Fruit fly (Drosophila melanogaster) whole organism, embryonic: ENCODE data around the gene drpr.

Experiments used
- Aef1 ChIP-seq: fragments of 200-800 bp; sonication (Bioruptor generic); IDR thresholded peaks from 3 replicates; pipeline ENCODE4 v1.3.6; 2022; ENCODE audit warnings: missing biosample characterization, missing genetic modification characterization
- CG10366 ChIP-seq: fragments of 200-800 bp; sonication (Bioruptor generic); IDR thresholded peaks from 2 replicates; pipeline ENCODE4 v1.3.6; 2022; ENCODE audit warnings: missing biosample characterization, missing genetic modification characterization
- CG11247 ChIP-seq: fragments of 200-800 bp; sonication (Bioruptor generic); IDR thresholded peaks from 2 replicates; pipeline ENCODE4 v1.3.6; 2022; ENCODE audit warnings: missing biosample characterization, missing genetic modification characterization
- CG11560 ChIP-seq: fragments of 200-800 bp; sonication (Bioruptor generic); IDR thresholded peaks from 3 replicates; pipeline ENCODE4 v1.3.6; 2022; ENCODE audit warnings: missing biosample characterization, missing genetic modification characterization
- CG13296 ChIP-seq: fragments of 200-800 bp; sonication (Bioruptor generic); optimal IDR thresholded peaks from 3 replicates; lab custom pipeline; 2018; ENCODE audit warnings: missing biosample characterization, mild to moderate bottlenecking, missing genetic modification characterization
- CG13624 ChIP-seq: fragments of 200-800 bp; sonication (Bioruptor generic); optimal IDR thresholded peaks from 2 replicates; lab custom pipeline; 2016; ENCODE audit warnings: missing biosample characterization, missing genetic modification characterization
- CG1529 ChIP-seq: fragments of 200-800 bp; sonication (Bioruptor generic); optimal IDR thresholded peaks from 3 replicates; lab custom pipeline; 2018; ENCODE audit warnings: missing biosample characterization, missing genetic modification characterization
- CG15514 ChIP-seq: fragments of 200-800 bp; sonication (Bioruptor generic); optimal IDR thresholded peaks from 3 replicates; lab custom pipeline; 2017; ENCODE audit warnings: missing biosample characterization, missing genetic modification characterization, mild to moderate bottlenecking, moderate library complexity, missing genetic modification reagents
- CG15601 ChIP-seq: fragments of 200-800 bp; sonication (Bioruptor generic); optimal IDR thresholded peaks from 3 replicates; lab custom pipeline; 2019; ENCODE audit warnings: missing biosample characterization, mild to moderate bottlenecking, missing genetic modification characterization, moderate library complexity
- CG15696 ChIP-seq: fragments of 200-800 bp; sonication (Bioruptor generic); optimal IDR thresholded peaks from 2 replicates; lab custom pipeline; 2019; ENCODE audit warnings: missing biosample characterization, mild to moderate bottlenecking, missing genetic modification characterization, moderate library complexity
- CG1603 ChIP-seq: fragments of 200-800 bp; sonication (Bioruptor generic); optimal IDR thresholded peaks from 2 replicates; lab custom pipeline; 2019; ENCODE audit warnings: missing biosample characterization, mild to moderate bottlenecking, missing genetic modification characterization, moderate library complexity
- CG1647 ChIP-seq: fragments of 200-800 bp; sonication (Bioruptor generic); optimal IDR thresholded peaks from 3 replicates; lab custom pipeline; 2016; ENCODE audit warnings: missing biosample characterization, missing genetic modification characterization
- CG16779 ChIP-seq: fragments of 200-800 bp; sonication (Bioruptor generic); IDR thresholded peaks from 2 replicates; pipeline ENCODE4 v1.3.6; 2022; ENCODE audit warnings: missing biosample characterization, missing genetic modification characterization
- CG17912 ChIP-seq: fragments of 200-800 bp; sonication (Bioruptor generic); optimal IDR thresholded peaks from 2 replicates; lab custom pipeline; 2018; ENCODE audit warnings: missing biosample characterization, mild to moderate bottlenecking, missing genetic modification characterization
- CG18476 ChIP-seq: fragments of 200-800 bp; sonication (Bioruptor generic); optimal IDR thresholded peaks from 2 replicates; lab custom pipeline; 2016; ENCODE audit warnings: missing biosample characterization, mild to moderate bottlenecking, missing genetic modification characterization
- CG3281 ChIP-seq: fragments of 200-800 bp; sonication (Bioruptor generic); optimal IDR thresholded peaks from 3 replicates; lab custom pipeline; 2017; ENCODE audit warnings: missing biosample characterization, mild to moderate bottlenecking, missing genetic modification characterization
- CG34422 ChIP-seq: fragments of 200-800 bp; sonication (Bioruptor generic); IDR thresholded peaks from 3 replicates; pipeline ENCODE4 v1.3.6; 2022; ENCODE audit warnings: missing biosample characterization, missing genetic modification characterization
- CG5180 ChIP-seq: fragments of 200-800 bp; sonication (Bioruptor generic); optimal IDR thresholded peaks from 3 replicates; lab custom pipeline; 2017; ENCODE audit warnings: missing biosample characterization, missing genetic modification characterization, mild to moderate bottlenecking, moderate library complexity, missing genetic modification reagents
- CG6854 ChIP-seq: fragments of 200-800 bp; sonication (Bioruptor generic); optimal IDR thresholded peaks from 3 replicates; lab custom pipeline; 2017; ENCODE audit warnings: missing biosample characterization, mild to moderate bottlenecking, missing genetic modification characterization
- CG7987 ChIP-seq: fragments of 200-800 bp; sonication (Bioruptor generic); optimal IDR thresholded peaks from 2 replicates; lab custom pipeline; 2018; ENCODE audit warnings: missing biosample characterization, mild to moderate bottlenecking, missing genetic modification characterization, moderate library complexity
- CG8478 ChIP-seq: fragments of >200 bp; optimal IDR thresholded peaks from 2 replicates; lab custom pipeline; 2018
- CHES-1-like ChIP-seq: fragments of 200-800 bp; sonication (Bioruptor generic); optimal IDR thresholded peaks from 2 replicates; lab custom pipeline; 2016; ENCODE audit warnings: missing biosample characterization, missing genetic modification characterization
- D19B ChIP-seq: fragments of 200-800 bp; sonication (Bioruptor generic); optimal IDR thresholded peaks from 2 replicates; lab custom pipeline; 2017; ENCODE audit warnings: missing biosample characterization, mild to moderate bottlenecking, missing genetic modification characterization
- Dll ChIP-seq: fragments of 200-800 bp; sonication (Bioruptor generic); IDR thresholded peaks from 4 replicates; pipeline ENCODE4 v1.3.6; 2022; ENCODE audit warnings: missing biosample characterization, missing genetic modification characterization; ENCODE audit not compliant: partially characterized antibody
- Elba2 ChIP-seq: fragments of 200-800 bp; sonication (Bioruptor generic); optimal IDR thresholded peaks from 3 replicates; lab custom pipeline; 2016; ENCODE audit warnings: missing biosample characterization, missing genetic modification characterization
- HLH54F ChIP-seq: fragments of 200-800 bp; sonication (Bioruptor generic); optimal IDR thresholded peaks from 3 replicates; lab custom pipeline; 2016; ENCODE audit warnings: missing biosample characterization, missing genetic modification characterization
- HmgZ ChIP-seq: fragments of 200-800 bp; sonication (Bioruptor generic); optimal IDR thresholded peaks from 2 replicates; lab custom pipeline; 2018; ENCODE audit warnings: missing biosample characterization, mild to moderate bottlenecking, missing genetic modification characterization
- Hr39 ChIP-seq: fragments of >200 bp; optimal IDR thresholded peaks from 2 replicates; lab custom pipeline; 2017
- Kr ChIP-seq: fragments of 200-800 bp; sonication (Bioruptor generic); optimal IDR thresholded peaks from 2 replicates; lab custom pipeline; 2017; ENCODE audit warnings: missing biosample characterization, mild to moderate bottlenecking, missing genetic modification characterization
- Oaz ChIP-seq: fragments of 200-800 bp; sonication (Bioruptor generic); IDR thresholded peaks from 2 replicates; pipeline ENCODE4 v1.3.6; 2022; ENCODE audit warnings: missing biosample characterization, missing genetic modification characterization
- PHDP ChIP-seq: fragments of 200-800 bp; sonication (Bioruptor generic); optimal IDR thresholded peaks from 3 replicates; lab custom pipeline; 2018; ENCODE audit warnings: missing biosample characterization, mild to moderate bottlenecking, missing genetic modification characterization, moderate library complexity
- Sox100B ChIP-seq: fragments of 200-800 bp; sonication (Bioruptor generic); optimal IDR thresholded peaks from 3 replicates; lab custom pipeline; 2018; ENCODE audit warnings: missing biosample characterization, mild to moderate bottlenecking, missing genetic modification characterization
- Stat92E ChIP-seq, 3 experiments: fragments of >200 bp in 2 of 3; fragments of 200-800 bp in 1 of 3; sonication (Bioruptor generic) in 1 of 3; optimal IDR thresholded peaks; 2 replicates each; lab custom pipeline; 2017 to 2019; ENCODE audit warnings: missing biosample characterization in 3 of 3, missing genetic modification characterization in 3 of 3, mild to moderate bottlenecking in 1 of 3, moderate library complexity in 1 of 3
- aop ChIP-seq: fragments of 200-800 bp; sonication (Bioruptor generic); IDR thresholded peaks from 2 replicates; pipeline ENCODE4 v1.3.6; 2022; ENCODE audit warnings: missing biosample characterization, missing genetic modification characterization
- ap ChIP-seq: fragments of 200-800 bp; sonication (Bioruptor generic); IDR thresholded peaks from 2 replicates; pipeline ENCODE4 v1.3.6; 2022; ENCODE audit warnings: missing biosample characterization, missing genetic modification characterization
- bigmax ChIP-seq: fragments of 200-800 bp; sonication (Bioruptor generic); optimal IDR thresholded peaks from 2 replicates; lab custom pipeline; 2018; ENCODE audit warnings: missing biosample characterization, mild to moderate bottlenecking, missing genetic modification characterization
- danr ChIP-seq: fragments of 200-800 bp; sonication (Bioruptor generic); IDR thresholded peaks from 2 replicates; pipeline ENCODE4 v1.3.6; 2022; ENCODE audit warnings: missing biosample characterization, missing genetic modification characterization
- dmrt11E ChIP-seq: fragments of 200-800 bp; sonication (Bioruptor generic); optimal IDR thresholded peaks from 3 replicates; lab custom pipeline; 2018; ENCODE audit warnings: missing biosample characterization, mild to moderate bottlenecking, missing genetic modification characterization, moderate library complexity
- eve ChIP-seq, 2 experiments: fragments of >200 bp; optimal IDR thresholded peaks; 2 replicates each; lab custom pipeline; 2017; ENCODE audit warnings: missing biosample characterization in 2 of 2, missing genetic modification characterization in 2 of 2
- grn ChIP-seq: fragments of 200-800 bp; sonication (Bioruptor generic); optimal IDR thresholded peaks from 3 replicates; lab custom pipeline; 2017; ENCODE audit warnings: missing biosample characterization, missing genetic modification characterization
- hb ChIP-seq: fragments of 200-800 bp; sonication (Bioruptor generic); IDR thresholded peaks from 3 replicates; pipeline ENCODE4 v1.3.6; 2022; ENCODE audit warnings: missing biosample characterization, missing genetic modification characterization; ENCODE audit not compliant: partially characterized antibody
- maf-S ChIP-seq: fragments of 200-800 bp; sonication (Bioruptor generic); optimal IDR thresholded peaks from 2 replicates; lab custom pipeline; 2016; ENCODE audit warnings: missing biosample characterization, missing genetic modification characterization
- pita ChIP-seq: fragments of 200-800 bp; sonication (Bioruptor generic); optimal IDR thresholded peaks from 2 replicates; lab custom pipeline; 2017; ENCODE audit warnings: missing biosample characterization, mild to moderate bottlenecking, missing genetic modification characterization
- pum ChIP-seq: fragments of 200-800 bp; sonication (Bioruptor generic); optimal IDR thresholded peaks from 2 replicates; lab custom pipeline; 2016; ENCODE audit warnings: missing biosample characterization, missing genetic modification characterization
- sqz ChIP-seq: fragments of 200-800 bp; sonication (Bioruptor generic); optimal IDR thresholded peaks from 3 replicates; lab custom pipeline; 2018; ENCODE audit warnings: missing biosample characterization, mild to moderate bottlenecking, missing genetic modification characterization
- tap ChIP-seq: fragments of 200-800 bp; optimal IDR thresholded peaks from 3 replicates; lab custom pipeline; 2019; ENCODE audit warnings: missing biosample characterization, mild to moderate bottlenecking, missing genetic modification characterization, moderate library complexity
- tll ChIP-seq, 2 experiments: fragments of 200-800 bp in 1 of 2; fragments of >200 bp in 1 of 2; sonication (Bioruptor generic) in 1 of 2; optimal IDR thresholded peaks; 2 replicates each; lab custom pipeline; 2017 to 2019; ENCODE audit warnings: missing biosample characterization in 2 of 2, missing genetic modification characterization in 2 of 2, mild to moderate bottlenecking in 1 of 2, moderate library complexity in 1 of 2
- usp ChIP-seq: fragments of >200 bp; optimal IDR thresholded peaks from 2 replicates; lab custom pipeline; 2017; ENCODE audit warnings: missing biosample characterization, missing genetic modification characterization
- wdn ChIP-seq: fragments of 200-800 bp; sonication (Bioruptor generic); IDR thresholded peaks from 2 replicates; pipeline ENCODE4 v1.3.6; 2022; ENCODE audit warnings: missing biosample characterization, missing genetic modification characterization

The drpr gene

dm6 chr3L:1774713-1775648 is 44.1 kb upstream of the drpr start, which contains the start of the genes CG13933 and PolD2 (continued):
- TF ChIP-seq pita (GFP tag; lab: Kevin White, UChicago) (no peak), Stat92E (GFP tag; optimal IDR thresholded peaks at IDR 0.05; lab: Kevin White, UChicago) (peak in 1 of 3 experiments; percentile 95), tll (GFP tag; optimal IDR thresholded peaks at IDR 0.05; lab: Kevin White, UChicago) (no peak), CG18476 (GFP tag; lab: Kevin White, UChicago) (peak; percentile 77), wdn (GFP tag; lab: Robert Waterston, UW) (peak; percentile 97), hb (GFP tag; lab: Robert Waterston, UW) (peak; percentile 90), danr (GFP tag; lab: Robert Waterston, UW) (peak; percentile 46; the same call in 1 of the 2 replicates), CG3281 (no peak), ap (GFP tag; lab: Robert Waterston, UW) (peak; percentile 99), aop (GFP tag; lab: Robert Waterston, UW) (peak; percentile 94), grn (GFP tag; lab: Kevin White, UChicago) (no peak), D19B (no peak), PHDP (tag; lab: Kevin White, UChicago) (peak; percentile 99), Dll (GFP tag; lab: Robert Waterston, UW) (peak; percentile 80), CG34422 (peak; percentile 99), CHES-1-like (GFP tag; lab: Kevin White, UChicago) (peak; percentile 79), dmrt11E (peak; percentile 99), Aef1 (peak; percentile 98), CG6854 (GFP tag; lab: Kevin White, UChicago) (peak; percentile 68), CG17912 (peak; percentile 85), CG13296 (no peak), CG16779 (peak; percentile 81), Kr (no peak), CG1603 (no peak), Sox100B (GFP tag; lab: Kevin White, UChicago) (no peak), CG7987 (GFP tag; lab: Kevin White, UChicago) (peak; percentile 46), CG5180 (no peak), CG15696 (tag; lab: Kevin White, UChicago) (peak; percentile 76), CG13624 (GFP tag; lab: Kevin White, UChicago) (no peak), bigmax (GFP tag; lab: Kevin White, UChicago) (no peak), tap (tag; lab: Kevin White, UChicago) (no peak), CG10366 (GFP tag; lab: Robert Waterston, UW) (peak; percentile 99), usp (GFP tag; lab: Kevin White, UChicago) (no peak), Elba2 (GFP tag; lab: Kevin White, UChicago) (peak; percentile 60), pum (GFP tag; lab: Kevin White, UChicago) (peak; percentile 65), CG1647 (GFP tag; lab: Kevin White, UChicago) (peak; percentile 46), HLH54F (GFP tag; lab: Kevin White, UChicago) (peak; percentile 76), maf-S (GFP tag; lab: Kevin White, UChicago) (peak; percentile 55), CG15514 (peak; percentile 73), CG8478 (lab: Kevin White, UChicago) (no peak), Oaz (peak; percentile 96), CG15601 (peak; percentile 97), HmgZ (peak; percentile 96), eve (GFP tag; optimal IDR thresholded peaks at IDR 0.05; lab: Kevin White, UChicago) (no peak), CG11247 (GFP tag; lab: Robert Waterston, UW) (peak; percentile 90), Hr39 (no peak), CG11560 (tag; lab: Robert Waterston, UW) (peak; percentile 83), sqz (GFP tag; lab: Kevin White, UChicago) (no peak), CG1529 (GFP tag; lab: Kevin White, UChicago) (peak; percentile 92)
